Worm (Caenorhabditis elegans) whole organism, L3 larva: ENCODE results near the gene flp-21.

Experiments used
- R02D3.7 ChIP-seq: fragments of 150-350 bp; optimal IDR thresholded peaks from 2 replicates; lab custom pipeline; 2014; ENCODE audit warnings: missing biosample characterization, missing genetic modification characterization
- ZK546.5 ChIP-seq: sonication (generic microtip); optimal IDR thresholded peaks from 2 replicates; lab custom pipeline; 2017; ENCODE audit warnings: missing biosample characterization, missing genetic modification characterization
- ceh-16 ChIP-seq: sonication (generic microtip); optimal IDR thresholded peaks from 2 replicates; lab custom pipeline; 2017; ENCODE audit warnings: missing biosample characterization, missing genetic modification characterization
- ceh-28 ChIP-seq: fragments of 150-350 bp; optimal IDR thresholded peaks from 2 replicates; lab custom pipeline; 2014; ENCODE audit warnings: missing biosample characterization, missing genetic modification reagents, missing genetic modification characterization
- ceh-82 ChIP-seq: fragments of 150-350 bp; optimal IDR thresholded peaks from 2 replicates; lab custom pipeline; 2014; ENCODE audit warnings: missing biosample characterization, missing genetic modification characterization
- ceh-9 ChIP-seq: sonication (generic microtip); optimal IDR thresholded peaks from 2 replicates; lab custom pipeline; 2018; ENCODE audit warnings: missing biosample characterization, missing genetic modification characterization
- daf-12 ChIP-seq: fragments of 150-350 bp; optimal IDR thresholded peaks from 2 replicates; lab custom pipeline; 2014; ENCODE audit warnings: missing biosample characterization, missing genetic modification reagents, missing genetic modification characterization
- egl-27 ChIP-seq: sonication (generic microtip); optimal IDR thresholded peaks from 4 replicates; lab custom pipeline; 2017; ENCODE audit warnings: missing biosample characterization, missing genetic modification reagents, missing genetic modification characterization
- egl-5 ChIP-seq: fragments of 150-350 bp; optimal IDR thresholded peaks from 2 replicates; lab custom pipeline; 2017; ENCODE audit warnings: missing biosample characterization, missing genetic modification reagents, missing genetic modification characterization, inconsistent platforms
- elt-1 ChIP-seq: fragments of 150-350 bp; optimal IDR thresholded peaks from 2 replicates; lab custom pipeline; 2014; ENCODE audit warnings: missing biosample characterization, missing genetic modification characterization
- elt-2 ChIP-seq: sonication (generic microtip); optimal IDR thresholded peaks from 2 replicates; lab custom pipeline; 2016; ENCODE audit warnings: missing genetic modification reagents, mild to moderate bottlenecking, missing genetic modification characterization, missing compliant biosample characterization
- elt-3 ChIP-seq, 3 experiments: fragments of 150-350 bp in 1 of 3; sonication (generic microtip) in 2 of 3; optimal IDR thresholded peaks; 2 replicates in 2 of 3; 4 replicates in 1 of 3; lab custom pipeline; 2014 to 2017; ENCODE audit warnings: missing biosample characterization in 3 of 3, missing genetic modification characterization in 3 of 3
- fkh-10 ChIP-seq: sonication (generic microtip); optimal IDR thresholded peaks from 2 replicates; lab custom pipeline; 2017; ENCODE audit warnings: missing biosample characterization, missing genetic modification reagents, missing genetic modification characterization
- fos-1 ChIP-seq: fragments of 150-350 bp; optimal IDR thresholded peaks from 2 replicates; lab custom pipeline; 2014; ENCODE audit warnings: missing biosample characterization, missing genetic modification characterization
- hmg-11 ChIP-seq: sonication (generic microtip); optimal IDR thresholded peaks from 2 replicates; lab custom pipeline; 2016; ENCODE audit warnings: missing genetic modification characterization, missing compliant biosample characterization
- jun-1 ChIP-seq: fragments of 150-350 bp; optimal IDR thresholded peaks from 2 replicates; lab custom pipeline; 2014; ENCODE audit warnings: missing biosample characterization, missing genetic modification reagents, missing genetic modification characterization
- lin-15B ChIP-seq: fragments of 150-350 bp; optimal IDR thresholded peaks from 2 replicates; lab custom pipeline; 2014; ENCODE audit warnings: missing biosample characterization, missing genetic modification characterization
- lin-39 ChIP-seq: fragments of 150-350 bp; optimal IDR thresholded peaks from 2 replicates; lab custom pipeline; 2018; ENCODE audit warnings: missing biosample characterization, missing genetic modification reagents, missing genetic modification characterization
- lsy-12 ChIP-seq: sonication (generic microtip); optimal IDR thresholded peaks from 2 replicates; lab custom pipeline; 2016; ENCODE audit warnings: mild to moderate bottlenecking, missing genetic modification characterization, missing compliant biosample characterization
- mml-1 ChIP-seq: fragments of 150-350 bp; sonication (generic microtip); optimal IDR thresholded peaks from 3 replicates; lab custom pipeline; 2014; ENCODE audit warnings: missing biosample characterization, missing genetic modification characterization
- nfya-1 ChIP-seq: sonication (generic microtip); optimal IDR thresholded peaks from 2 replicates; lab custom pipeline; 2017; ENCODE audit warnings: missing genetic modification characterization, mild to moderate bottlenecking, missing compliant biosample characterization, antibody characterized with exemption, moderate library complexity; ENCODE audit not compliant: insufficient read depth
- nhr-23 ChIP-seq: fragments of 150-350 bp; optimal IDR thresholded peaks from 2 replicates; lab custom pipeline; 2014; ENCODE audit warnings: missing biosample characterization, missing genetic modification reagents, missing genetic modification characterization
- nhr-237 ChIP-seq: fragments of 150-350 bp; optimal IDR thresholded peaks from 2 replicates; lab custom pipeline; 2014; ENCODE audit warnings: missing biosample characterization, missing genetic modification characterization
- nhr-76 ChIP-seq: fragments of 150-350 bp; sonication (generic microtip); optimal IDR thresholded peaks from 5 replicates; lab custom pipeline; 2014; ENCODE audit warnings: missing biosample characterization, missing genetic modification characterization
- nhr-77 ChIP-seq: fragments of 150-350 bp; optimal IDR thresholded peaks from 2 replicates; lab custom pipeline; 2014; ENCODE audit warnings: missing biosample characterization, missing genetic modification characterization
- pha-4 ChIP-seq: fragments of 150-350 bp; optimal IDR thresholded peaks from 2 replicates; lab custom pipeline; 2014; ENCODE audit warnings: missing biosample characterization, missing genetic modification reagents, missing genetic modification characterization
- pqm-1 ChIP-seq: fragments of 150-350 bp; optimal IDR thresholded peaks from 2 replicates; lab custom pipeline; 2017; ENCODE audit warnings: missing biosample characterization, missing genetic modification characterization, inconsistent platforms
- sea-2 ChIP-seq: fragments of 150-350 bp; sonication (generic microtip); optimal IDR thresholded peaks from 4 replicates; lab custom pipeline; 2014; ENCODE audit warnings: missing biosample characterization, missing genetic modification reagents, missing genetic modification characterization
- skn-1 ChIP-seq: fragments of 150-350 bp; optimal IDR thresholded peaks from 2 replicates; lab custom pipeline; 2014; ENCODE audit warnings: missing biosample characterization, missing genetic modification characterization
- snpc-4 ChIP-seq: fragments of 150-350 bp; optimal IDR thresholded peaks from 2 replicates; lab custom pipeline; 2014; ENCODE audit warnings: missing biosample characterization, missing genetic modification characterization
- tbx-2 ChIP-seq: sonication (generic microtip); optimal IDR thresholded peaks from 2 replicates; lab custom pipeline; 2016; ENCODE audit warnings: mild to moderate bottlenecking, missing genetic modification characterization, missing compliant biosample characterization
- unc-62 ChIP-seq: fragments of 150-350 bp; sonication (generic microtip); optimal IDR thresholded peaks from 4 replicates; lab custom pipeline; 2014; ENCODE audit warnings: missing biosample characterization, missing genetic modification reagents, missing genetic modification characterization
- zag-1 ChIP-seq: fragments of 150-350 bp; optimal IDR thresholded peaks from 2 replicates; lab custom pipeline; 2014; ENCODE audit warnings: missing biosample characterization, missing genetic modification characterization
- ztf-11 ChIP-seq: fragments of 150-350 bp; optimal IDR thresholded peaks from 2 replicates; lab custom pipeline; 2014; ENCODE audit warnings: missing biosample characterization, missing genetic modification characterization
- ztf-4 ChIP-seq: fragments of 150-350 bp; optimal IDR thresholded peaks from 2 replicates; lab custom pipeline; 2014; ENCODE audit warnings: missing biosample characterization, missing genetic modification characterization

The flp-21 gene

ce11 chrV:7820270-7820669 is 27.1 kb downstream of the flp-21 start, which contains the start of gene lbp-4:
Gene lbp-4 (plus strand): TSS chrV:7820578.
- TF ChIP-seq nfya-1 (tag; lab: Kevin White, UChicago), result peak; percentile 50
- TF ChIP-seq lin-15B (tag; lab: Kevin White, UChicago), result peak; percentile 51
- no peak for TF ChIP-seq tbx-2 (tag; lab: Kevin White, UChicago)
- TF ChIP-seq nhr-76 (tag; lab: Kevin White, UChicago), result no peak
- TF ChIP-seq elt-2, result peak; percentile 39
- TF ChIP-seq ceh-82 (tag; lab: Kevin White, UChicago), result no peak
- TF ChIP-seq fkh-10 (GFP tag; lab: Kevin White, UChicago), result no peak
- peak; percentile 54 for TF ChIP-seq nhr-23
- peak; percentile 19 for TF ChIP-seq snpc-4 (tag; lab: Kevin White, UChicago)
- peak; percentile 73 for TF ChIP-seq pha-4 (tag; lab: Kevin White, UChicago)
- no peak for TF ChIP-seq ceh-16 (tag; lab: Kevin White, UChicago)
- peak; percentile 37 for TF ChIP-seq pqm-1
- no peak for TF ChIP-seq elt-1 (tag; lab: Kevin White, UChicago)
- no peak for TF ChIP-seq ztf-4 (tag; lab: Kevin White, UChicago)
- TF ChIP-seq, all 47 proteins: peak for 7

ce11 chrV:7822655-7823054 is 29.5 kb downstream of the flp-21 start:
- TF ChIP-seq nfya-1 (tag; lab: Kevin White, UChicago) (peak; percentile 9), lin-39 (tag; lab: Kevin White, UChicago) (peak; percentile 22), unc-62 (GFP tag; lab: Kevin White, UChicago) (peak; percentile 71), ztf-11 (tag; lab: Kevin White, UChicago) (no peak), egl-5 (tag; lab: Kevin White, UChicago) (no peak), ceh-9 (no peak)

ce11 chrV:7824138-7824537 is 31.0 kb downstream of the flp-21 start:
- TF ChIP-seq lsy-12 (tag; lab: Kevin White, UChicago) (no peak), nhr-77 (tag; lab: Kevin White, UChicago) (no peak), pqm-1 (no peak), nhr-76 (tag; lab: Kevin White, UChicago) (no peak), egl-27 (tag; lab: Kevin White, UChicago) (no peak), ZK546.5 (tag; lab: Kevin White, UChicago) (no peak), elt-3 (tag; optimal IDR thresholded peaks at IDR 0.05; lab: Kevin White, UChicago) (no peak), skn-1 (tag; lab: Kevin White, UChicago) (no peak), nhr-237 (tag; lab: Kevin White, UChicago) (no peak), jun-1 (no peak), ceh-9 (no peak)

ce11 chrV:7825836-7826235 is 32.7 kb downstream of the flp-21 start:
- no peak for TF ChIP-seq R02D3.7 (tag; lab: Kevin White, UChicago)
- TF ChIP-seq mml-1, result no peak
- no peak for TF ChIP-seq zag-1
- TF ChIP-seq ceh-16 (tag; lab: Kevin White, UChicago), result no peak
- no peak for TF ChIP-seq egl-5 (tag; lab: Kevin White, UChicago)
- TF ChIP-seq daf-12 (tag; lab: Kevin White, UChicago), result no peak
- no peak for TF ChIP-seq ceh-9
- TF ChIP-seq tbx-2 (tag; lab: Kevin White, UChicago), result no peak
- no peak for TF ChIP-seq elt-1 (tag; lab: Kevin White, UChicago)
- no peak for TF ChIP-seq jun-1
- TF ChIP-seq pqm-1, result no peak
- no peak for TF ChIP-seq lin-15B (tag; lab: Kevin White, UChicago)
- no peak for TF ChIP-seq fos-1 (tag; lab: Kevin White, UChicago)
- TF ChIP-seq hmg-11 (tag; lab: Kevin White, UChicago), result no peak
- no peak for TF ChIP-seq snpc-4 (tag; lab: Kevin White, UChicago)
- no peak for TF ChIP-seq nhr-77 (tag; lab: Kevin White, UChicago)
- no peak for TF ChIP-seq lin-39 (tag; lab: Kevin White, UChicago)
- TF ChIP-seq elt-2, result no peak

ce11 chrV:7826362-7826761 is 33.2 kb downstream of the flp-21 start:
- TF ChIP-seq snpc-4 (tag; lab: Kevin White, UChicago) (no peak), lin-39 (tag; lab: Kevin White, UChicago) (no peak), fkh-10 (GFP tag; lab: Kevin White, UChicago) (no peak), egl-5 (tag; lab: Kevin White, UChicago) (no peak), ceh-28 (tag; lab: Kevin White, UChicago) (no peak), hmg-11 (tag; lab: Kevin White, UChicago) (no peak), tbx-2 (tag; lab: Kevin White, UChicago) (no peak), sea-2 (GFP tag; lab: Kevin White, UChicago) (no peak), ceh-82 (tag; lab: Kevin White, UChicago) (no peak), nhr-76 (tag; lab: Kevin White, UChicago) (no peak), ztf-4 (tag; lab: Kevin White, UChicago) (no peak)
